Worm (Caenorhabditis elegans) whole organism, L4 larva: ENCODE data around the gene ZK666.15.

Source experiments
- F10B5.3 ChIP-seq: sonication (generic microtip); optimal IDR thresholded peaks from 2 replicates; lab custom pipeline; 2016; ENCODE audit warnings: mild to moderate bottlenecking, missing genetic modification characterization, missing compliant biosample characterization
- F49E8.2 ChIP-seq: sonication (generic microtip); optimal IDR thresholded peaks from 2 replicates; lab custom pipeline; 2016; ENCODE audit warnings: missing compliant biosample characterization, mild to moderate bottlenecking, missing genetic modification characterization, borderline replicate concordance
- Y48G9A.11 ChIP-seq: fragments of 200-800 bp; sonication (Bioruptor generic); IDR thresholded peaks from 2 replicates; pipeline ENCODE4 v1.3.6; 2022; ENCODE audit warnings: missing genetic modification reagents, missing genetic modification characterization, missing compliant biosample characterization
- ZK546.5 ChIP-seq, 2 experiments: sonication (generic microtip); optimal IDR thresholded peaks; 2 replicates each; lab custom pipeline; 2017; ENCODE audit warnings: missing biosample characterization in 2 of 2, missing genetic modification characterization in 2 of 2
- attf-4 ChIP-seq: sonication (generic microtip); optimal IDR thresholded peaks from 3 replicates; lab custom pipeline; 2017; ENCODE audit warnings: missing biosample characterization, missing genetic modification characterization
- ceh-44 ChIP-seq: fragments of 200-800 bp; sonication (Bioruptor generic); IDR thresholded peaks from 2 replicates; pipeline ENCODE4 v1.3.6; 2022; ENCODE audit warnings: missing genetic modification reagents, missing genetic modification characterization, missing compliant biosample characterization
- ceh-62 ChIP-seq: sonication (generic microtip); optimal IDR thresholded peaks from 2 replicates; lab custom pipeline; 2017; ENCODE audit warnings: missing biosample characterization, missing genetic modification characterization
- cey-2 ChIP-seq: sonication (generic microtip); optimal IDR thresholded peaks from 3 replicates; lab custom pipeline; 2017; ENCODE audit warnings: missing genetic modification characterization, mild to moderate bottlenecking, missing compliant biosample characterization, antibody characterized with exemption, borderline replicate concordance; ENCODE audit not compliant: insufficient read depth
- ctbp-1 ChIP-seq: fragments of 200-800 bp; sonication (Bioruptor generic); IDR thresholded peaks from 2 replicates; pipeline ENCODE4 v1.3.6; 2022; ENCODE audit warnings: missing genetic modification reagents, missing genetic modification characterization, missing compliant biosample characterization
- daf-8 ChIP-seq: fragments of 200-800 bp; sonication (Bioruptor generic); IDR thresholded peaks from 2 replicates; pipeline ENCODE4 v1.3.6; 2022; ENCODE audit warnings: missing genetic modification characterization, missing compliant biosample characterization
- dmd-8 ChIP-seq: fragments of 200-800 bp; sonication (Bioruptor generic); IDR thresholded peaks from 2 replicates; pipeline ENCODE4 v1.3.6; 2022; ENCODE audit warnings: missing genetic modification characterization, missing compliant biosample characterization
- dmd-9 ChIP-seq: fragments of 200-800 bp; sonication (Bioruptor generic); IDR thresholded peaks from 2 replicates; pipeline ENCODE4 v1.3.6; 2022; ENCODE audit warnings: missing genetic modification reagents, missing genetic modification characterization, missing compliant biosample characterization
- dpl-1 ChIP-seq: fragments of 150-350 bp; optimal IDR thresholded peaks from 2 replicates; lab custom pipeline; 2014; ENCODE audit warnings: missing biosample characterization, missing genetic modification reagents, missing genetic modification characterization
- dve-1 ChIP-seq: sonication (generic microtip); optimal IDR thresholded peaks from 2 replicates; lab custom pipeline; 2017; ENCODE audit warnings: antibody characterized with exemption, mild to moderate bottlenecking, missing genetic modification characterization, missing compliant biosample characterization; ENCODE audit not compliant: insufficient read depth
- egl-27 ChIP-seq: sonication (generic microtip); optimal IDR thresholded peaks from 3 replicates; lab custom pipeline; 2017; ENCODE audit warnings: missing biosample characterization, missing genetic modification reagents, missing genetic modification characterization
- egl-43 ChIP-seq: fragments of 200-800 bp; sonication (Bioruptor generic); IDR thresholded peaks from 2 replicates; pipeline ENCODE4 v1.3.6; 2022; ENCODE audit warnings: missing genetic modification reagents, missing genetic modification characterization, missing compliant biosample characterization
- fkh-10 ChIP-seq: fragments of 150-350 bp; optimal IDR thresholded peaks from 2 replicates; lab custom pipeline; 2014; ENCODE audit warnings: missing biosample characterization, missing genetic modification reagents, missing genetic modification characterization
- fos-1 ChIP-seq: fragments of 150-350 bp; optimal IDR thresholded peaks from 2 replicates; lab custom pipeline; 2014; ENCODE audit warnings: missing biosample characterization, missing genetic modification characterization
- hif-1 ChIP-seq, 2 experiments: sonication (generic microtip); optimal IDR thresholded peaks; 2 replicates each; lab custom pipeline; 2016 to 2017; ENCODE audit warnings: missing compliant biosample characterization in 2 of 2, missing genetic modification characterization in 2 of 2, missing genetic modification reagents in 2 of 2, missing genotype in 2 of 2, mild to moderate bottlenecking in 1 of 2
- hlh-11 ChIP-seq: fragments of 200-800 bp; sonication (Bioruptor generic); optimal IDR thresholded peaks from 2 replicates; lab custom pipeline; 2018; ENCODE audit warnings: mild to moderate bottlenecking, missing genetic modification characterization, missing compliant biosample characterization
- hlh-30 ChIP-seq: sonication (generic microtip); optimal IDR thresholded peaks from 2 replicates; lab custom pipeline; 2017; ENCODE audit warnings: antibody characterized with exemption, mild to moderate bottlenecking, missing genetic modification characterization, missing compliant biosample characterization; ENCODE audit not compliant: insufficient read depth
- hmg-1.1 ChIP-seq: fragments of 200-800 bp; sonication (Bioruptor generic); IDR thresholded peaks from 2 replicates; pipeline ENCODE4 v1.3.6; 2022; ENCODE audit warnings: missing genetic modification reagents, missing genetic modification characterization, missing compliant biosample characterization
- lim-7 ChIP-seq: fragments of 200-800 bp; sonication (Bioruptor generic); IDR thresholded peaks from 2 replicates; pipeline ENCODE4 v1.3.6; 2022; ENCODE audit warnings: missing genetic modification characterization, missing compliant biosample characterization
- lir-3 ChIP-seq: sonication (generic microtip); optimal IDR thresholded peaks from 2 replicates; lab custom pipeline; 2016; ENCODE audit warnings: mild to moderate bottlenecking, missing genetic modification characterization, missing compliant biosample characterization
- mdt-29 ChIP-seq: fragments of 200-800 bp; sonication (Bioruptor generic); IDR thresholded peaks from 2 replicates; pipeline ENCODE4 v1.3.6; 2022; ENCODE audit warnings: missing genetic modification reagents, missing genetic modification characterization, missing compliant biosample characterization
- mep-1 ChIP-seq: fragments of 150-350 bp; sonication (generic microtip); optimal IDR thresholded peaks from 3 replicates; lab custom pipeline; 2014; ENCODE audit warnings: missing biosample characterization, missing genetic modification characterization
- mxl-2 ChIP-seq: fragments of 200-800 bp; sonication (Bioruptor generic); conservative IDR thresholded peaks from 2 replicates; pipeline ENCODE4 v1.3.6; 2022; ENCODE audit warnings: missing genetic modification reagents, missing genetic modification characterization, missing compliant biosample characterization
- mxl-3 ChIP-seq: fragments of 200-800 bp; sonication (Bioruptor generic); optimal IDR thresholded peaks from 2 replicates; lab custom pipeline; 2018; ENCODE audit warnings: mild to moderate bottlenecking, missing genetic modification characterization, missing compliant biosample characterization
- nhr-102 ChIP-seq: sonication (generic microtip); optimal IDR thresholded peaks from 2 replicates; lab custom pipeline; 2016; ENCODE audit warnings: mild to moderate bottlenecking, missing genetic modification characterization, moderate library complexity, missing compliant biosample characterization
- nhr-25 ChIP-seq: sonication (generic microtip); optimal IDR thresholded peaks from 2 replicates; lab custom pipeline; 2017; ENCODE audit warnings: missing genetic modification characterization, mild to moderate bottlenecking, missing compliant biosample characterization, antibody characterized with exemption, moderate library complexity, borderline replicate concordance; ENCODE audit not compliant: insufficient read depth
- nhr-6 ChIP-seq: fragments of 150-350 bp; optimal IDR thresholded peaks from 2 replicates; lab custom pipeline; 2014; ENCODE audit warnings: missing biosample characterization, missing genetic modification characterization
- nhr-76 ChIP-seq: fragments of 150-350 bp; optimal IDR thresholded peaks from 2 replicates; lab custom pipeline; 2014; ENCODE audit warnings: missing biosample characterization, missing genetic modification characterization
- nhr-77 ChIP-seq: fragments of 150-350 bp; optimal IDR thresholded peaks from 2 replicates; lab custom pipeline; 2014; ENCODE audit warnings: missing biosample characterization, missing genetic modification characterization
- pha-4 ChIP-seq, 2 experiments: fragments of 150-350 bp in 1 of 2; fragments of 200-800 bp in 1 of 2; sonication (Bioruptor generic) in 1 of 2; IDR thresholded peaks in 1 of 2; optimal IDR thresholded peaks in 1 of 2; 2 replicates each; pipeline versions ENCODE4 v1.3.6 to Lab custom; 2014 to 2022; ENCODE audit warnings: missing genetic modification characterization in 2 of 2, missing genetic modification reagents in 2 of 2, missing biosample characterization in 1 of 2, missing compliant biosample characterization in 1 of 2
- php-3 ChIP-seq: fragments of 200-800 bp; sonication (Bioruptor generic); IDR thresholded peaks from 2 replicates; pipeline ENCODE4 v1.3.6; 2022; ENCODE audit warnings: missing genetic modification reagents, missing genetic modification characterization, missing compliant biosample characterization
- saeg-2 ChIP-seq: fragments of 200-800 bp; sonication (Bioruptor generic); IDR thresholded peaks from 2 replicates; pipeline ENCODE4 v1.3.6; 2022; ENCODE audit warnings: missing genetic modification reagents, missing genetic modification characterization, missing compliant biosample characterization
- sdz-12 ChIP-seq: fragments of 200-800 bp; sonication (Bioruptor generic); optimal IDR thresholded peaks from 2 replicates; lab custom pipeline; 2018; ENCODE audit warnings: mild to moderate bottlenecking, missing genetic modification characterization, missing compliant biosample characterization
- set-16 ChIP-seq: fragments of 200-800 bp; sonication (Bioruptor generic); IDR thresholded peaks from 2 replicates; pipeline ENCODE4 v1.3.6; 2022; ENCODE audit warnings: missing genetic modification reagents, missing genetic modification characterization, missing compliant biosample characterization
- spr-3 ChIP-seq: fragments of 200-800 bp; sonication (Bioruptor generic); optimal IDR thresholded peaks from 2 replicates; lab custom pipeline; 2018; ENCODE audit warnings: mild to moderate bottlenecking, missing genetic modification characterization, missing compliant biosample characterization
- tra-1 ChIP-seq: fragments of 200-800 bp; sonication (Bioruptor generic); IDR thresholded peaks from 2 replicates; pipeline ENCODE4 v1.3.6; 2022; ENCODE audit warnings: missing genetic modification reagents, missing genetic modification characterization, missing compliant biosample characterization
- unc-39 ChIP-seq: sonication (generic microtip); optimal IDR thresholded peaks from 2 replicates; lab custom pipeline; 2017; ENCODE audit warnings: missing biosample characterization, missing genetic modification characterization
- unc-62 ChIP-seq, 3 experiments: fragments of 150-350 bp in 1 of 3; sonication (generic microtip); optimal IDR thresholded peaks in 2 of 3; peaks in 1 of 3; 1 replicate in 1 of 3; 2 replicates in 2 of 3; lab custom pipeline; 2014 to 2017; ENCODE audit warnings: missing biosample characterization in 3 of 3, missing genetic modification characterization in 3 of 3, missing genetic modification reagents in 3 of 3, missing genotype in 1 of 3
- vab-7 ChIP-seq: fragments of 200-800 bp; sonication (Bioruptor generic); IDR thresholded peaks from 2 replicates; pipeline ENCODE4 v1.3.6; 2022; ENCODE audit warnings: missing genetic modification reagents, missing genetic modification characterization, missing compliant biosample characterization
- zag-1 ChIP-seq: fragments of 150-350 bp; optimal IDR thresholded peaks from 2 replicates; lab custom pipeline; 2014; ENCODE audit warnings: missing biosample characterization, missing genetic modification characterization
- zfp-2 ChIP-seq: sonication (generic microtip); optimal IDR thresholded peaks from 2 replicates; lab custom pipeline; 2016; ENCODE audit warnings: mild to moderate bottlenecking, missing genetic modification characterization, missing compliant biosample characterization
- zfp-3 ChIP-seq: fragments of 200-800 bp; sonication (Bioruptor generic); conservative IDR thresholded peaks from 2 replicates; pipeline ENCODE4 v1.3.6; 2022; ENCODE audit warnings: missing genetic modification reagents, missing genetic modification characterization, missing compliant biosample characterization
- zip-11 ChIP-seq: fragments of 200-800 bp; sonication (Bioruptor generic); IDR thresholded peaks from 2 replicates; pipeline ENCODE4 v1.3.6; 2022; ENCODE audit warnings: missing genetic modification characterization, missing compliant biosample characterization
- zip-2 ChIP-seq: fragments of 150-350 bp; optimal IDR thresholded peaks from 2 replicates; lab custom pipeline; 2014; ENCODE audit warnings: missing biosample characterization, missing genetic modification characterization
- ztf-11 ChIP-seq: fragments of 150-350 bp; optimal IDR thresholded peaks from 2 replicates; lab custom pipeline; 2014; ENCODE audit warnings: missing biosample characterization, missing genetic modification characterization
- ztf-7 ChIP-seq: fragments of 150-350 bp; optimal IDR thresholded peaks from 2 replicates; lab custom pipeline; 2014; ENCODE audit warnings: missing biosample characterization, missing genetic modification characterization

The ZK666.15 gene

ce11 chrII:10445738-10446137 is 41.1 kb upstream of the ZK666.15 start:
- TF ChIP-seq F49E8.2 (tag; lab: Kevin White, UChicago) (no peak), egl-27 (tag; lab: Kevin White, UChicago) (no peak), cey-2 (tag; lab: Kevin White, UChicago) (no peak), ZK546.5 (tag; optimal IDR thresholded peaks at IDR 0.05; lab: Kevin White, UChicago) (no peak), php-3 (GFP tag; lab: Robert Waterston, UW) (no peak), Y48G9A.11 (GFP tag; lab: Robert Waterston, UW) (no peak), lir-3 (tag; lab: Kevin White, UChicago) (no peak), unc-62 (GFP tag; optimal IDR thresholded peaks at IDR 0.05 in 1 of 2; lab: Kevin White, UChicago) (no peak), unc-62 (tag; optimal IDR thresholded peaks at IDR 0.05; lab: Kevin White, UChicago) (no peak), fos-1 (tag; lab: Kevin White, UChicago) (no peak), nhr-25 (no peak), F10B5.3 (tag; lab: Kevin White, UChicago) (no peak), ztf-7 (tag; lab: Kevin White, UChicago) (no peak), mxl-3 (GFP tag; lab: Kevin White, UChicago) (peak; percentile 66), nhr-102 (tag; lab: Kevin White, UChicago) (no peak), mdt-29 (GFP tag; lab: Robert Waterston, UW) (no peak), nhr-6 (tag; lab: Kevin White, UChicago) (no peak), zip-11 (GFP tag; lab: Robert Waterston, UW) (no peak), dpl-1 (peak; percentile 17), spr-3 (no peak), zfp-3 (GFP tag; lab: Robert Waterston, UW) (no peak), mep-1 (peak; percentile 3), zag-1 (tag; lab: Kevin White, UChicago) (no peak), dve-1 (tag; lab: Kevin White, UChicago) (no peak), zip-2 (tag; lab: Kevin White, UChicago) (no peak), saeg-2 (GFP tag; lab: Robert Waterston, UW) (no peak), hlh-11 (tag; lab: Kevin White, UChicago) (peak; percentile 28), nhr-76 (no peak), hlh-30 (tag; lab: Kevin White, UChicago) (peak; percentile 49), pha-4 (GFP tag; IDR thresholded peaks at IDR 0.05; lab: Robert Waterston, UW) (no peak), pha-4 (tag; optimal IDR thresholded peaks at IDR 0.05; lab: Kevin White, UChicago) (peak; percentile 8), fkh-10 (GFP tag; lab: Kevin White, UChicago) (no peak), ceh-44 (GFP tag; lab: Robert Waterston, UW) (no peak), hif-1 (tag; optimal IDR thresholded peaks at IDR 0.05; lab: Kevin White, UChicago) (peak in 1 of 2 experiments; percentile 30), sdz-12 (GFP tag; lab: Kevin White, UChicago) (no peak), vab-7 (GFP tag; lab: Robert Waterston, UW) (no peak), dmd-8 (no peak), ctbp-1 (GFP tag; lab: Robert Waterston, UW) (no peak), dmd-9 (no peak), ztf-11 (no peak), tra-1 (peak; percentile 52; the same call in 1 of the 2 replicates), attf-4 (tag; lab: Kevin White, UChicago) (no peak), egl-43 (no peak), hmg-1.1 (GFP tag; lab: Robert Waterston, UW) (peak; percentile 64), zfp-2 (tag; lab: Kevin White, UChicago) (no peak), daf-8 (GFP tag; lab: Robert Waterston, UW) (no peak), unc-39 (tag; lab: Kevin White, UChicago) (no peak), ceh-62 (tag; lab: Kevin White, UChicago) (no peak), mxl-2 (GFP tag; lab: Robert Waterston, UW) (no peak), lim-7 (GFP tag; lab: Robert Waterston, UW) (no peak), set-16 (GFP tag; lab: Robert Waterston, UW) (no peak), nhr-77 (tag; lab: Kevin White, UChicago) (no peak)
